Worm (Caenorhabditis elegans): ENCODE measurements around the gene C54F6.5.

DNA sequence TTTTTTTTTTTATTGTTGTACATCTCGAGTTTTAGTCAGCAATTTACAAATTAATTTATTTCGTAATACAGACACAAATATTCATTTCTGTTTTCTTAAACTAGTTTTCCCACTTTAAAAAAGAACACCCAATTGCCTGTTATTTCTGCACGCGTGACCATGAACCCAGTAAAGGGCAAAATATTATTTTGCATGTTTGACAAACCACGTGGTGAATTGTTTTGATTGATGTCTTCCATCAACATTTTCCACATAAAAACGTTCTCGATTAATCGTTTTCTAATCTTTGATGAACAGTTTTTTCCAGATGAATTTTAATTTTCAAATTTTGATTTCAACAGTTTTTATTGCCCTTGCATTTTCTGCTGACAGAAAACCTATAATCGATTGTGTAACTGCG is 3.2 kb upstream of the C54F6.5 start, which contains the start of gene C54F6.18:
- no peak for TF ChIP-seq unc-130 (GFP tag; optimal IDR thresholded peaks at IDR 0.05)
- TF ChIP-seq dpl-1 (GFP tag; optimal IDR thresholded peaks at IDR 0.05) = no peak
- no peak for TF ChIP-seq let-526 (GFP tag; IDR thresholded peaks at IDR 0.05)
- no peak for TF ChIP-seq tbp1 (GFP tag; optimal IDR thresholded peaks at IDR 0.05)
- TF ChIP-seq ceh-40 (GFP tag; IDR thresholded peaks at IDR 0.05) = no peak
- TF ChIP-seq ztf-25 (GFP tag; IDR thresholded peaks at IDR 0.05) = no peak
- TF ChIP-seq snpc-3.4 (tag; optimal IDR thresholded peaks at IDR 0.05) = no peak
- TF ChIP-seq ceh-58 (GFP tag; IDR thresholded peaks at IDR 0.05) = no peak
- TF ChIP-seq pha-4 (tag; optimal IDR thresholded peaks at IDR 0.05) = no peak
- TF ChIP-seq snpc-4 (GFP tag; optimal IDR thresholded peaks at IDR 0.05) = no peak
- no peak for TF ChIP-seq snpc-4 (tag; optimal IDR thresholded peaks at IDR 0.05)
- TF ChIP-seq egl-44 (GFP tag; IDR thresholded peaks at IDR 0.05) = no peak
- no peak for TF ChIP-seq nfyb-1 (GFP tag; IDR thresholded peaks at IDR 0.05)
- no peak for TF ChIP-seq ceh-91 (GFP tag; IDR thresholded peaks at IDR 0.05)
- no peak for TF ChIP-seq Y53F4B.3 (GFP tag; IDR thresholded peaks at IDR 0.05)

Measured in whole organism, young adult.